Worm (Caenorhabditis elegans) whole organism, young adult: ENCODE measurements around the gene vps-36.

Source experiments
- B0019.2 ChIP-seq: fragments of 200-800 bp; sonication (Bioruptor generic); conservative IDR thresholded peaks from 2 replicates; pipeline ENCODE4 v1.3.6; 2022; ENCODE audit warnings: missing genetic modification reagents, missing genetic modification characterization, missing compliant biosample characterization
- B0035.1 ChIP-seq: sonication (generic microtip); optimal IDR thresholded peaks from 2 replicates; lab custom pipeline; 2016; ENCODE audit warnings: missing genetic modification characterization, mild to moderate bottlenecking, missing compliant biosample characterization, missing genotype, missing genetic modification reagents
- D2030.7 ChIP-seq: fragments of 200-800 bp; sonication (Bioruptor generic); IDR thresholded peaks from 2 replicates; pipeline ENCODE4 v1.3.6; 2022; ENCODE audit warnings: missing genetic modification reagents, missing genetic modification characterization, missing compliant biosample characterization
- F33H1.4 ChIP-seq: fragments of 200-800 bp; sonication (Bioruptor generic); IDR thresholded peaks from 2 replicates; pipeline ENCODE4 v1.3.6; 2022; ENCODE audit warnings: missing genetic modification reagents, missing genetic modification characterization, missing compliant biosample characterization
- F37B4.10 ChIP-seq: fragments of 200-800 bp; sonication (Bioruptor generic); IDR thresholded peaks from 2 replicates; pipeline ENCODE4 v1.3.6; 2022; ENCODE audit warnings: missing genetic modification characterization, missing compliant biosample characterization
- F49E8.2 ChIP-seq: sonication (generic microtip); optimal IDR thresholded peaks from 3 replicates; lab custom pipeline; 2017; ENCODE audit warnings: missing genetic modification characterization, mild to moderate bottlenecking, missing compliant biosample characterization, antibody characterized with exemption, moderate library complexity; ENCODE audit not compliant: insufficient read depth
- F52B5.7 ChIP-seq: sonication (generic microtip); optimal IDR thresholded peaks from 2 replicates; lab custom pipeline; 2016; ENCODE audit warnings: mild to moderate bottlenecking, missing genetic modification characterization, missing compliant biosample characterization
- K12H6.12 ChIP-seq: fragments of 200-800 bp; sonication (Bioruptor generic); optimal IDR thresholded peaks from 2 replicates; lab custom pipeline; 2018; ENCODE audit warnings: mild to moderate bottlenecking, missing genetic modification characterization, missing compliant biosample characterization
- Y56A3A.18 ChIP-seq: fragments of 200-800 bp; sonication (Bioruptor generic); IDR thresholded peaks from 2 replicates; pipeline ENCODE4 v1.3.6; 2022; ENCODE audit warnings: missing genetic modification reagents, missing genetic modification characterization, missing compliant biosample characterization
- ZK185.1 ChIP-seq: sonication (generic microtip); optimal IDR thresholded peaks from 2 replicates; lab custom pipeline; 2016; ENCODE audit warnings: mild to moderate bottlenecking, missing genetic modification characterization, missing compliant biosample characterization; ENCODE audit not compliant: poor library complexity, severe bottlenecking
- akir-1 ChIP-seq: fragments of 200-800 bp; sonication (Bioruptor generic); optimal IDR thresholded peaks from 2 replicates; lab custom pipeline; 2018; ENCODE audit warnings: mild to moderate bottlenecking, missing genetic modification characterization, moderate library complexity, missing compliant biosample characterization
- ama-1 ChIP-seq, 3 experiments: fragments of 150-350 bp in 1 of 3; sonication (generic microtip) in 2 of 3; optimal IDR thresholded peaks; 2 replicates each; lab custom pipeline; 2014 to 2018; ENCODE audit warnings: missing biosample characterization in 2 of 3, missing genetic modification characterization in 2 of 3, missing genetic modification reagents in 2 of 3
- atf-7 ChIP-seq: sonication (generic microtip); optimal IDR thresholded peaks from 2 replicates; lab custom pipeline; 2017; ENCODE audit warnings: mild to moderate bottlenecking, missing genetic modification characterization, missing compliant biosample characterization
- athp-1 ChIP-seq: sonication (generic microtip); optimal IDR thresholded peaks from 2 replicates; lab custom pipeline; 2017; ENCODE audit warnings: mild to moderate bottlenecking, missing genetic modification characterization, missing compliant biosample characterization
- attf-6 ChIP-seq: fragments of 200-800 bp; sonication (Bioruptor generic); IDR thresholded peaks from 2 replicates; pipeline ENCODE4 v1.3.6; 2022; ENCODE audit warnings: missing genetic modification reagents, missing genetic modification characterization, missing compliant biosample characterization
- ccch-3 ChIP-seq: fragments of 200-800 bp; sonication (Bioruptor generic); optimal IDR thresholded peaks from 2 replicates; lab custom pipeline; 2018; ENCODE audit warnings: mild to moderate bottlenecking, missing genetic modification characterization, missing compliant biosample characterization
- ceh-27 ChIP-seq: fragments of 200-800 bp; sonication (Bioruptor generic); optimal IDR thresholded peaks from 2 replicates; lab custom pipeline; 2018; ENCODE audit warnings: mild to moderate bottlenecking, missing genetic modification characterization, moderate library complexity, missing compliant biosample characterization
- ceh-79 ChIP-seq: sonication (generic microtip); optimal IDR thresholded peaks from 2 replicates; lab custom pipeline; 2017; ENCODE audit warnings: mild to moderate bottlenecking, missing genetic modification characterization, missing compliant biosample characterization
- dox-1 ChIP-seq: fragments of 200-800 bp; sonication (Bioruptor generic); IDR thresholded peaks from 2 replicates; pipeline ENCODE4 v1.3.6; 2022; ENCODE audit warnings: missing genetic modification reagents, missing genetic modification characterization, missing compliant biosample characterization
- egl-18 ChIP-seq: fragments of 200-800 bp; sonication (Bioruptor generic); IDR thresholded peaks from 2 replicates; pipeline ENCODE4 v1.3.6; 2022; ENCODE audit warnings: missing genetic modification reagents, missing genetic modification characterization, missing compliant biosample characterization
- egrh-3 ChIP-seq: fragments of 200-800 bp; sonication (Bioruptor generic); IDR thresholded peaks from 2 replicates; pipeline ENCODE4 v1.3.6; 2022; ENCODE audit warnings: missing genetic modification reagents, missing genetic modification characterization, missing compliant biosample characterization
- ets-4 ChIP-seq: fragments of 200-800 bp; sonication (Bioruptor generic); optimal IDR thresholded peaks from 2 replicates; lab custom pipeline; 2018; ENCODE audit warnings: mild to moderate bottlenecking, missing genetic modification characterization, missing compliant biosample characterization
- gei-17 ChIP-seq: fragments of 200-800 bp; sonication (Bioruptor generic); optimal IDR thresholded peaks from 2 replicates; lab custom pipeline; 2018; ENCODE audit warnings: mild to moderate bottlenecking, missing genetic modification characterization, missing compliant biosample characterization
- hsf-1 ChIP-seq: fragments of 200-800 bp; sonication (Bioruptor generic); IDR thresholded peaks from 2 replicates; pipeline ENCODE4 v1.3.6; 2022; ENCODE audit warnings: missing genetic modification reagents, missing genetic modification characterization, missing compliant biosample characterization
- lin-40 ChIP-seq: sonication (generic microtip); optimal IDR thresholded peaks from 2 replicates; lab custom pipeline; 2016; ENCODE audit warnings: missing genetic modification characterization, mild to moderate bottlenecking, missing compliant biosample characterization, missing genotype, missing genetic modification reagents
- madf-10 ChIP-seq: sonication (generic microtip); optimal IDR thresholded peaks from 2 replicates; lab custom pipeline; 2016; ENCODE audit warnings: mild to moderate bottlenecking, missing genetic modification characterization, missing compliant biosample characterization
- madf-3 ChIP-seq: fragments of 200-800 bp; sonication (Bioruptor generic); IDR thresholded peaks from 2 replicates; pipeline ENCODE4 v1.3.6; 2022; ENCODE audit warnings: missing genetic modification reagents, missing genetic modification characterization, missing compliant biosample characterization
- madf-6 ChIP-seq: fragments of 200-800 bp; sonication (Bioruptor generic); IDR thresholded peaks from 2 replicates; pipeline ENCODE4 v1.3.6; 2022; ENCODE audit warnings: missing genetic modification reagents, missing genetic modification characterization, missing compliant biosample characterization
- madf-8 ChIP-seq: fragments of 200-800 bp; sonication (Bioruptor generic); conservative IDR thresholded peaks from 2 replicates; pipeline ENCODE4 v1.3.6; 2022; ENCODE audit warnings: missing genetic modification reagents, missing genetic modification characterization, missing compliant biosample characterization
- nfya-2 ChIP-seq: fragments of 200-800 bp; sonication (Bioruptor generic); IDR thresholded peaks from 2 replicates; pipeline ENCODE4 v1.3.6; 2022; ENCODE audit warnings: missing genetic modification reagents, missing genetic modification characterization, missing compliant biosample characterization
- nfyb-1 ChIP-seq: fragments of 200-800 bp; sonication (Bioruptor generic); IDR thresholded peaks from 2 replicates; pipeline ENCODE4 v1.3.6; 2022; ENCODE audit warnings: missing genetic modification reagents, missing genetic modification characterization, missing compliant biosample characterization
- nhr-80 ChIP-seq: sonication (generic microtip); optimal IDR thresholded peaks from 2 replicates; lab custom pipeline; 2016; ENCODE audit warnings: missing genetic modification characterization, missing compliant biosample characterization
- nhr-90 ChIP-seq: sonication (generic microtip); optimal IDR thresholded peaks from 2 replicates; lab custom pipeline; 2016; ENCODE audit warnings: missing genotype, mild to moderate bottlenecking, missing genetic modification characterization, missing compliant biosample characterization
- pbrm-1 ChIP-seq: fragments of 200-800 bp; sonication (Bioruptor generic); IDR thresholded peaks from 2 replicates; pipeline ENCODE4 v1.3.6; 2022; ENCODE audit warnings: missing genetic modification reagents, missing genetic modification characterization, missing compliant biosample characterization
- sea-2 ChIP-seq: fragments of 200-800 bp; sonication (Bioruptor generic); IDR thresholded peaks from 2 replicates; pipeline ENCODE4 v1.3.6; 2022; ENCODE audit warnings: missing genetic modification characterization, missing compliant biosample characterization
- snpc-1.3 ChIP-seq: sonication (generic microtip); optimal IDR thresholded peaks from 2 replicates; lab custom pipeline; 2017; ENCODE audit warnings: missing genetic modification characterization, mild to moderate bottlenecking, missing compliant biosample characterization, antibody characterized with exemption, moderate library complexity, missing genotype, missing genetic modification reagents; ENCODE audit not compliant: insufficient read depth
- snpc-4 ChIP-seq, 5 experiments: fragments of 150-350 bp in 1 of 5; sonication (generic microtip) in 4 of 5; optimal IDR thresholded peaks; 2 replicates each; lab custom pipeline; 2014 to 2018; ENCODE audit warnings: missing genetic modification characterization in 5 of 5, missing biosample characterization in 3 of 5, antibody characterized with exemption in 2 of 5, mild to moderate bottlenecking in 2 of 5, missing compliant biosample characterization in 2 of 5, missing genotype in 2 of 5, moderate library complexity in 2 of 5, missing genetic modification reagents in 1 of 5
- somi-1 ChIP-seq: fragments of 200-800 bp; sonication (Bioruptor generic); optimal IDR thresholded peaks from 2 replicates; lab custom pipeline; 2018; ENCODE audit warnings: mild to moderate bottlenecking, missing genetic modification characterization, missing compliant biosample characterization
- tbp1 ChIP-seq: fragments of 200-800 bp; sonication (Bioruptor generic); optimal IDR thresholded peaks from 2 replicates; lab custom pipeline; 2018; ENCODE audit warnings: mild to moderate bottlenecking, missing genetic modification characterization, missing compliant biosample characterization
- unc-62 ChIP-seq: fragments of 150-350 bp; optimal IDR thresholded peaks from 2 replicates; lab custom pipeline; 2014; ENCODE audit warnings: missing biosample characterization, missing genetic modification reagents, missing genetic modification characterization

The vps-36 gene

DNA sequence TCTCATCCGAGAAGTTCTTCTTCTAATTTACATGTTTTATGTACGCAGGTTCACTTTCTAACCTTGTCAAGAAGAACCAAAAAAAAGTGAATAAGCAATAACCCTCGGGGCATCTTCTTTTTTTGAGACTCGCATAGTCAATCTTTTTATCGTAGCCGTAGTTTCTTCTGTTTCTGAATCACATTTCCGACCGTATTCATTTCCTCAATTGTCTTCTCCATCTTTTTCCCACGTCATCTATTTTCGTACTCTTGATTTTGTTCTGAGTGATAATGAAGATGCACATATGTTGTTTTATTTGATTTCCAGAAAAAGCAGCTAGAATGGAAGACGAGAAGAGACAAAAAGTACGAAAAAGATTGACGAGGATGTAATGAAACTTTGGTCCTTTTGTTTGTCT is 15.6 kb downstream of the vps-36 start:
- TF ChIP-seq madf-6 (GFP tag; lab: Robert Waterston, UW): no peak
- no peak for TF ChIP-seq D2030.7 (GFP tag; lab: Robert Waterston, UW)
- no peak for TF ChIP-seq tbp1 (GFP tag; lab: Kevin White, UChicago)
- TF ChIP-seq snpc-4 (GFP tag; optimal IDR thresholded peaks at IDR 0.05; lab: Kevin White, UChicago): no peak
- no peak for TF ChIP-seq snpc-4 (tag; optimal IDR thresholded peaks at IDR 0.05; lab: Kevin White, UChicago)

DNA sequence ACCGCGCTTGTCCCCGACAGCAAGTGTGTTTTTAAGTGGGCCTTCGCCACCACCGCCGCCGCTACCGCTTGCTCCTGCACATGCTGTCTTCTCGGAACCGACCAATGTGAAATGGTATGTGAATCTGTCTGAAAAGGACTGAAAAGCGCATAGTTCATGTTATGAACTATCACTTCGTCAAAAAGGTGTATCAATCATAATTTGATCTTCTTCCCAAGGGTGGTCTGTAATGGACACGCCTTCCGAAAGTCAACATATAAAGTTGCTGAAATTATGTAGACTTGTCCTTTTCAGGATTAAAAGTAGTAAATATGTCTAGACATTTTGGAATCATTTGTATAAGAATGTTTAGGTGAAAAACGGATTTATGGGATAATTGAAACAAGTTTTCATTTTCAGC is 18.3 kb downstream of the vps-36 start, which contains the start of gene zip-9:
zip-9 (plus strand) TSS at position 301 of the 400 bp plus-strand sequence.
- TF ChIP-seq F37B4.10 (GFP tag; lab: Robert Waterston, UW) (0 out of 2 replicates have a peak, but pooled peaks have one; percentile 76), hsf-1 (GFP tag; lab: Robert Waterston, UW) (0 out of 2 replicates have a peak, but pooled peaks have one; percentile 20), lin-40 (no peak)
- TF ChIP-seq, all 124 proteins: peak for 2

DNA sequence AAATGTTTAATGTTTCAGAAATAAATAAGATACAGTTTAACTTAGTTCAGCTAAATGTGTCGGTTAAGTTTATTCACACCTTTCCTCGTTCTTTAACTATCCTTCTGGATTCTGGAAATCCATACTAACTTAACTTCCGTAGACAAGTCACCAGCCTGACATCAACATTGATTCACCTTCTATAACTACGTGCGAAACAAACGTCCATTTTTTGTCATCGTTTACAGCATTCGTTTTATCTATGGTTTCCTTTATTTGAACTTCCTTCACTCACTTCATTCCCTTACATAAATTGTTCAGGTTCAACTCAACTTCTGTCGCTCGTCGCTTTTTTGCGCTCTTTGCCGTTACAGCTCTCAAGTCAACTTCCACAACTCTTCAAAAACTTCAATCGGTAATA is 19.3 kb downstream of the vps-36 start, which contains the start of gene F17C11.26:
F17C11.26 (plus strand) TSS at position 301 of the 400 bp plus-strand sequence.
- peak; percentile 62 for TF ChIP-seq ama-1 (optimal IDR thresholded peaks at IDR 0.05; lab: Kevin White, UChicago)
- TF ChIP-seq ama-1 (GFP tag; optimal IDR thresholded peaks at IDR 0.05; lab: Kevin White, UChicago): no peak
- no peak for TF ChIP-seq ccch-3 (GFP tag; lab: Kevin White, UChicago)

DNA sequence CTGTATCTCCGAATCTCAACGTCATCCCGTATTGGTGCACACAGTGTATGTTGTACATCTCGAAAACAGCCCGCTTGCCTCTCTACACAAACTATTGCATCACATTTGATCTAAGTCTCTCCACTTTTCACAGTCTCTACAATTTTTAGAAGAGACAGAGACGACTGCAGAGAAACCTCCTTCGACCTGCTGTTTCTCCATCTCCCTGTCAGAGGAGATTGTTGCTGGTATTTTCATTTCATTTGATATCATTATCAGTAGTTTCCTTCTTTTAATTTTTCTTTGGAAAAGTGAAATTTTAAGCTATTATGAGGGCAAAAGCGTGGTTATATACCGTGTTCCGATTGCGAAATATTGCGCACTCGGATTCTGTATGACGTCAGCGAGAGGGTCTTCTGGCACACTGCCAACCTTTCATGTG is 19.9 kb downstream of the vps-36 start:
- no peak for TF ChIP-seq akir-1 (GFP tag; lab: Kevin White, UChicago)
- peak; percentile 41 for TF ChIP-seq ama-1 (optimal IDR thresholded peaks at IDR 0.05; lab: Kevin White, UChicago)
- TF ChIP-seq ama-1 (GFP tag; optimal IDR thresholded peaks at IDR 0.05; lab: Kevin White, UChicago): no peak
- peak; percentile 96 for TF ChIP-seq nhr-80 (tag; lab: Kevin White, UChicago)
- TF ChIP-seq gei-17 (GFP tag; lab: Kevin White, UChicago): peak; percentile 29
- TF ChIP-seq atf-7 (tag; lab: Kevin White, UChicago): peak; percentile 94
- no peak for TF ChIP-seq madf-8
- TF ChIP-seq ZK185.1 (tag; lab: Kevin White, UChicago): peak; percentile 52
- TF ChIP-seq B0035.1 (tag; lab: Kevin White, UChicago): no peak
- no peak for TF ChIP-seq hsf-1 (GFP tag; lab: Robert Waterston, UW)
- no peak for TF ChIP-seq somi-1 (GFP tag; lab: Kevin White, UChicago)
- TF ChIP-seq B0019.2 (GFP tag; lab: Robert Waterston, UW): no peak
- peak; percentile 57 for TF ChIP-seq nhr-90 (tag; lab: Kevin White, UChicago)
- TF ChIP-seq Y56A3A.18 (GFP tag; lab: Robert Waterston, UW): no peak
- no peak for TF ChIP-seq ets-4
- no peak for TF ChIP-seq snpc-1.3 (tag; lab: Kevin White, UChicago)
- no peak for TF ChIP-seq egl-18 (GFP tag; lab: Robert Waterston, UW)
- TF ChIP-seq F49E8.2 (tag; lab: Kevin White, UChicago): no peak
- no peak for TF ChIP-seq F33H1.4 (GFP tag; lab: Robert Waterston, UW)
- peak; percentile 62 for TF ChIP-seq madf-10
- no peak for TF ChIP-seq F52B5.7
- no peak for TF ChIP-seq snpc-4 (GFP tag; optimal IDR thresholded peaks at IDR 0.05; lab: Kevin White, UChicago)
- peak in 2 of 4 experiments; percentile 31 to 51 for TF ChIP-seq snpc-4 (tag; optimal IDR thresholded peaks at IDR 0.05; lab: Kevin White, UChicago)
- TF ChIP-seq K12H6.12 (tag; lab: Kevin White, UChicago): peak; percentile 42
- peak; percentile 55 for TF ChIP-seq lin-40
- peak; percentile 62 for TF ChIP-seq dox-1
- TF ChIP-seq athp-1 (tag; lab: Kevin White, UChicago): no peak
- peak; percentile 9 for TF ChIP-seq unc-62 (GFP tag; lab: Kevin White, UChicago)
- TF ChIP-seq egrh-3 (GFP tag; lab: Robert Waterston, UW): no peak
- peak; percentile 31; the same call in 1 of the 2 replicates for TF ChIP-seq pbrm-1 (GFP tag; lab: Robert Waterston, UW)
- peak; percentile 52 for TF ChIP-seq ceh-27 (GFP tag; lab: Kevin White, UChicago)
- no peak for TF ChIP-seq nfya-2 (GFP tag; lab: Robert Waterston, UW)
- peak; percentile 4 for TF ChIP-seq tbp1 (GFP tag; lab: Kevin White, UChicago)
- TF ChIP-seq ceh-79 (tag; lab: Kevin White, UChicago): no peak
- TF ChIP-seq madf-3 (GFP tag; lab: Robert Waterston, UW): no peak
- no peak for TF ChIP-seq D2030.7 (GFP tag; lab: Robert Waterston, UW)
- no peak for TF ChIP-seq attf-6
- TF ChIP-seq nfyb-1 (GFP tag; lab: Robert Waterston, UW): peak; percentile 68; the same call in 1 of the 2 replicates
- TF ChIP-seq sea-2 (GFP tag; lab: Robert Waterston, UW): no peak
